Fruit fly (Drosophila melanogaster): ENCODE measurements around the gene CG12355.

Gene CG12355

dm6 chr3L:15532368-15533030 lies 37.1 kb upstream of the CG12355 start (continued):
- TF ChIP-seq PHDP (tag; optimal IDR thresholded peaks at IDR 0.05) (no peak), salm (tag; optimal IDR thresholded peaks at IDR 0.05) (no peak), CG11398 (GFP tag; optimal IDR thresholded peaks at IDR 0.05) (no peak), CG32767 (GFP tag; IDR thresholded peaks at IDR 0.05) (no peak), mirr (GFP tag; optimal IDR thresholded peaks at IDR 0.05) (peak; percentile 15), chn (GFP tag; optimal IDR thresholded peaks at IDR 0.05) (no peak), HHEX (GFP tag; optimal IDR thresholded peaks at IDR 0.05) (no peak), CG10654 (GFP tag; optimal IDR thresholded peaks at IDR 0.05) (peak; percentile 15), Opbp (GFP tag; IDR thresholded peaks at IDR 0.05; ENCODE audit: partially characterized antibody) (no peak), gsb (GFP tag; IDR thresholded peaks at IDR 0.05) (peak; percentile 47; the same call in 1 of the 2 replicates), Med (GFP tag) (peak; percentile 60), ap (GFP tag; IDR thresholded peaks at IDR 0.05) (no peak), wek (GFP tag; optimal IDR thresholded peaks at IDR 0.05) (no peak), CG3407 (GFP tag; optimal IDR thresholded peaks at IDR 0.05) (no peak), aop (GFP tag; IDR thresholded peaks at IDR 0.05) (no peak), CG11560 (tag; IDR thresholded peaks at IDR 0.05) (no peak), gro (GFP tag; optimal IDR thresholded peaks at IDR 0.05) (no peak), Sin3A (optimal IDR thresholded peaks at IDR 0.05) (no peak), trh (GFP tag; optimal IDR thresholded peaks at IDR 0.05) (no peak), CG14710 (tag; optimal IDR thresholded peaks at IDR 0.05) (peak; percentile 74), Ets97D (GFP tag; optimal IDR thresholded peaks at IDR 0.05) (no peak), Nf-YA (GFP tag; IDR thresholded peaks at IDR 0.05) (peak; percentile 53; the same call in 1 of the 2 replicates), CG42726 (GFP tag; IDR thresholded peaks at IDR 0.05; ENCODE audit: partially characterized antibody) (no peak), org-1 (GFP tag; optimal IDR thresholded peaks at IDR 0.05) (no peak), dmrt99B (tag; optimal IDR thresholded peaks at IDR 0.05) (peak; percentile 63), nerfin-1 (tag; optimal IDR thresholded peaks at IDR 0.05) (no peak), Six4 (GFP tag; optimal IDR thresholded peaks at IDR 0.05) (peak; percentile 44), Bteb2 (GFP tag; optimal IDR thresholded peaks at IDR 0.05) (no peak), CG2116 (GFP tag; optimal IDR thresholded peaks at IDR 0.05) (no peak), CG9797 (GFP tag; optimal IDR thresholded peaks at IDR 0.05) (no peak), Hr78 (GFP tag; optimal IDR thresholded peaks at IDR 0.05) (peak in 1 of 2 experiments; percentile 29), fu2 (GFP tag; optimal IDR thresholded peaks at IDR 0.05) (no peak), Doc2 (GFP tag; IDR thresholded peaks at IDR 0.05) (no peak), H15 (GFP tag; IDR thresholded peaks at IDR 0.05) (no peak), rib (GFP tag; IDR thresholded peaks at IDR 0.05) (0 out of 2 replicates have a peak, but pooled peaks have one; percentile 58), Atf3 (GFP tag; optimal IDR thresholded peaks at IDR 0.05) (no peak), Spps (tag; optimal IDR thresholded peaks at IDR 0.05) (no peak), CG2120 (GFP tag; optimal IDR thresholded peaks at IDR 0.05) (no peak), yki (optimal IDR thresholded peaks at IDR 0.05) (no peak), CG12071 (GFP tag; optimal IDR thresholded peaks at IDR 0.05) (no peak), Pdp1 (GFP tag; optimal IDR thresholded peaks at IDR 0.05) (peak in 1 of 2 experiments; percentile 32), CG8089 (GFP tag; optimal IDR thresholded peaks at IDR 0.05) (no peak), CG17802 (tag; optimal IDR thresholded peaks at IDR 0.05) (no peak), CG5245 (GFP tag; optimal IDR thresholded peaks at IDR 0.05) (no peak), kni (GFP tag; optimal IDR thresholded peaks at IDR 0.05) (peak; percentile 27)
